Worm (Caenorhabditis elegans) whole organism, mixed stage, embryonic: ENCODE data around the gene kin-21.

ENCODE experiments used
- ces-1 ChIP-seq: fragments of 150-350 bp; optimal IDR thresholded peaks from 2 replicates; lab custom pipeline; 2014; ENCODE audit warnings: missing biosample characterization, missing genetic modification reagents, missing genetic modification characterization
- cnd-1 ChIP-seq: fragments of 200-800 bp; sonication (Bioruptor generic); optimal IDR thresholded peaks from 2 replicates; lab custom pipeline; 2018; ENCODE audit warnings: mild to moderate bottlenecking, missing genetic modification characterization, missing compliant biosample characterization
- elt-1 ChIP-seq: sonication (generic microtip); optimal IDR thresholded peaks from 2 replicates; lab custom pipeline; 2017; ENCODE audit warnings: missing genetic modification characterization, mild to moderate bottlenecking, missing compliant biosample characterization, antibody characterized with exemption, moderate library complexity, borderline replicate concordance; ENCODE audit not compliant: insufficient read depth
- hlh-1 ChIP-seq: fragments of 150-350 bp; optimal IDR thresholded peaks from 2 replicates; lab custom pipeline; 2014; ENCODE audit warnings: missing biosample characterization, missing genetic modification reagents, missing genetic modification characterization
- lsy-2 ChIP-seq: fragments of 150-350 bp; optimal IDR thresholded peaks from 2 replicates; lab custom pipeline; 2014; ENCODE audit warnings: missing biosample characterization, missing genetic modification characterization
- mab-5 ChIP-seq: fragments of 150-350 bp; optimal IDR thresholded peaks from 2 replicates; lab custom pipeline; 2014; ENCODE audit warnings: missing biosample characterization, missing genetic modification characterization
- mls-2 ChIP-seq: sonication (generic microtip); optimal IDR thresholded peaks from 2 replicates; lab custom pipeline; 2016; ENCODE audit warnings: mild to moderate bottlenecking, missing genetic modification characterization, moderate library complexity, missing compliant biosample characterization
- nhr-237 ChIP-seq: fragments of 150-350 bp; optimal IDR thresholded peaks from 2 replicates; lab custom pipeline; 2014; ENCODE audit warnings: missing biosample characterization, missing genetic modification characterization
- nhr-28 ChIP-seq: fragments of 150-350 bp; optimal IDR thresholded peaks from 2 replicates; lab custom pipeline; 2014; ENCODE audit warnings: missing biosample characterization, missing genetic modification characterization
- pha-4 ChIP-seq: fragments of 150-350 bp; optimal IDR thresholded peaks from 2 replicates; lab custom pipeline; 2018; ENCODE audit warnings: missing biosample characterization, missing genetic modification reagents, missing genetic modification characterization
- unc-39 ChIP-seq: fragments of 150-350 bp; optimal IDR thresholded peaks from 2 replicates; lab custom pipeline; 2014; ENCODE audit warnings: missing biosample characterization, missing genetic modification characterization
- unc-62 ChIP-seq: fragments of 150-350 bp; optimal IDR thresholded peaks from 2 replicates; lab custom pipeline; 2014; ENCODE audit warnings: missing biosample characterization, missing genetic modification reagents, missing genetic modification characterization

ce11 chrIV:9815432-9815831 is 17.3 kb upstream of the kin-21 start, which contains the start of gene egl-20:
- TF ChIP-seq pha-4 (tag; lab: Kevin White, UChicago) (no peak), elt-1 (tag; lab: Kevin White, UChicago) (no peak), mab-5 (no peak), unc-62 (GFP tag; lab: Kevin White, UChicago) (no peak), cnd-1 (tag; lab: Kevin White, UChicago) (no peak), nhr-28 (tag; lab: Kevin White, UChicago) (no peak), lsy-2 (tag; lab: Kevin White, UChicago) (no peak), ces-1 (GFP tag; lab: Kevin White, UChicago) (no peak), unc-39 (tag; lab: Kevin White, UChicago) (no peak), mls-2 (no peak), nhr-237 (tag; lab: Kevin White, UChicago) (no peak), hlh-1 (tag; lab: Kevin White, UChicago) (no peak)
